Worm (Caenorhabditis elegans): Measurements from ENCODE around the gene F31F6.3.

DNA sequence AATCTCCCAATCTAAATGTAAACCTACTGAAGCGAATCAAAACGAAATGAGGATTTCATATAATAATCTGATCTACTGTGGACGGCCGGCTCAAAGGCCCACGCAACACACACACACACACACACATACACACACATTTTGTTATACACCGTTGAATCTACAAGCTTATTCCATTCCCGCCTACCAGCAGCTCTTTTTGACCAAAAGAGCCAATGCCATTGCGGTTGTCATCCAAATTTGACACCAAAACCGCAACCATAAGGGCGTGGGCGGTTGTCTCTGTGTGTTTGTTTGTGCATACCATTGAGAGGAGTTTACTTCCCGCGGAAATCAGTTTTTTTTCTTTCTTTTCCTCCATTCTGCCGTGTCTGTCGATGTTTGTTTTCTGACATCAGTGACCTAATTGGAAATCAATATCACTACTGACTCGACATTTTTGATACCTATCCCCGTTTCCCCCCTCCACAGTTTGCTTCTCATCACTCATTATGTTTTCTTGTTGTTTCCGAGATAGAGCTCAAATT lies 29.8 kb downstream of the F31F6.3 start:
- TF ChIP-seq ama-1 (optimal IDR thresholded peaks at IDR 0.05): no peak
- no peak for TF ChIP-seq B0310.2 (tag; optimal IDR thresholded peaks at IDR 0.05)
- TF ChIP-seq ceh-36 (tag; optimal IDR thresholded peaks at IDR 0.05): no peak
- TF ChIP-seq tbx-11 (GFP tag; IDR thresholded peaks at IDR 0.05): no peak
- no peak for TF ChIP-seq sea-1 (GFP tag; conservative IDR thresholded peaks at IDR 0.05)
- no peak for TF ChIP-seq aly-1 (tag; optimal IDR thresholded peaks at IDR 0.05)
- TF ChIP-seq tra-4 (tag; optimal IDR thresholded peaks at IDR 0.05): no peak
- no peak for TF ChIP-seq hmbx-1 (tag; optimal IDR thresholded peaks at IDR 0.05)

Measured in whole organism, early embryonic.